In genomic region chr2L:11268933-11269631, dm6 we compare ENCODE assay signal across 6 fruit fly cellular contexts.
A peak's percentile ranks its signal among the peaks of the same experiment; 100 is the strongest.
TF ChIP-seq lines count a peak whose summit lies in the region.

cmet (minus strand) TSS chr2L:11269002.

- peak; percentile 29 to 32 for TF ChIP-seq CTCF in S2 (optimal IDR thresholded peaks at IDR 0.05; lab: Kevin White, UChicago)
- no peak for TF ChIP-seq CTCF in whole organism, embryonic (GFP tag; optimal IDR thresholded peaks at IDR 0.05; lab: Kevin White, UChicago)

TF ChIP-seq in whole organism, adult, 20 proteins besides CTCF, POLR2A, EP300 and RAD21 (continues in another document):
- TF ChIP-seq CG33017 (tag; optimal IDR thresholded peaks at IDR 0.05; lab: Kevin White, UChicago) (peak; percentile 5), ovo (GFP tag; optimal IDR thresholded peaks at IDR 0.05; lab: Kevin White, UChicago) (no peak), Hr96 (GFP tag; optimal IDR thresholded peaks at IDR 0.05; lab: Kevin White, UChicago) (peak; percentile 60), cnc (optimal IDR thresholded peaks at IDR 0.05; lab: Kevin White, UChicago) (no peak), tj (GFP tag; optimal IDR thresholded peaks at IDR 0.05; lab: Kevin White, UChicago) (no peak), bab1 (GFP tag; optimal IDR thresholded peaks at IDR 0.05; lab: Kevin White, UChicago) (peak; percentile 33), CG12768 (GFP tag; optimal IDR thresholded peaks at IDR 0.05; lab: Kevin White, UChicago) (no peak), CG11617 (GFP tag; optimal IDR thresholded peaks at IDR 0.05; lab: Kevin White, UChicago) (peak; percentile 8), CG14711 (tag; optimal IDR thresholded peaks at IDR 0.05; lab: Kevin White, UChicago) (no peak), toe (GFP tag; optimal IDR thresholded peaks at IDR 0.05; lab: Kevin White, UChicago) (peak; percentile 64), CG7045 (GFP tag; optimal IDR thresholded peaks at IDR 0.05; lab: Kevin White, UChicago) (peak; percentile 16), Mnt (GFP tag; optimal IDR thresholded peaks at IDR 0.05; lab: Kevin White, UChicago) (no peak), CG5204 (GFP tag; optimal IDR thresholded peaks at IDR 0.05; lab: Kevin White, UChicago) (peak; percentile 44), kay (GFP tag; lab: Kevin White, UChicago; ENCODE audit: borderline replicate concordance) (peak; percentile 21), CG1620 (GFP tag; optimal IDR thresholded peaks at IDR 0.05; lab: Kevin White, UChicago) (peak; percentile 42), Crg-1 (GFP tag; optimal IDR thresholded peaks at IDR 0.05; lab: Kevin White, UChicago) (peak; percentile 6), CG7101 (tag; optimal IDR thresholded peaks at IDR 0.05; lab: Kevin White, UChicago) (no peak), pad (GFP tag; optimal IDR thresholded peaks at IDR 0.05; lab: Kevin White, UChicago) (no peak)

TF ChIP-seq in whole organism, embryonic, 481 proteins besides CTCF, POLR2A, EP300 and RAD21 (continues in another document):
- TF ChIP-seq ap (GFP tag; IDR thresholded peaks at IDR 0.05; lab: Robert Waterston, UW) (no peak), stwl (tag; optimal IDR thresholded peaks at IDR 0.05; lab: Kevin White, UChicago) (peak; percentile 86), slp2 (GFP tag; optimal IDR thresholded peaks at IDR 0.05; lab: Kevin White, UChicago) (peak; percentile 59), CG11456 (GFP tag; IDR thresholded peaks at IDR 0.05; lab: Robert Waterston, UW) (peak; percentile 62), CG18619 (GFP tag; optimal IDR thresholded peaks at IDR 0.05; lab: Kevin White, UChicago) (peak; percentile 45), CG10979 (tag; optimal IDR thresholded peaks at IDR 0.05; lab: Kevin White, UChicago) (peak; percentile 43), Neu2 (GFP tag; optimal IDR thresholded peaks at IDR 0.05; lab: Kevin White, UChicago; ENCODE audit: borderline replicate concordance) (peak; percentile 30), lab (GFP tag; optimal IDR thresholded peaks at IDR 0.05; lab: Kevin White, UChicago) (no peak), da (GFP tag; optimal IDR thresholded peaks at IDR 0.05; lab: Kevin White, UChicago) (peak; percentile 27), maf-S (GFP tag; optimal IDR thresholded peaks at IDR 0.05; lab: Kevin White, UChicago) (peak; percentile 6), sd (tag; optimal IDR thresholded peaks at IDR 0.05; lab: Kevin White, UChicago) (no peak), Gug (GFP tag; IDR thresholded peaks at IDR 0.05; lab: Robert Waterston, UW) (peak; percentile 47; the same call in 2 of the 4 replicates), Side (GFP tag; optimal IDR thresholded peaks at IDR 0.05; lab: Kevin White, UChicago) (peak; percentile 42), CG14050 (GFP tag; IDR thresholded peaks at IDR 0.05; lab: Robert Waterston, UW) (no peak), CG4424 (GFP tag; optimal IDR thresholded peaks at IDR 0.05; lab: Kevin White, UChicago) (peak; percentile 49), sens (GFP tag; lab: Kevin White, UChicago) (peak; percentile 93), H2.0 (GFP tag; IDR thresholded peaks at IDR 0.05; lab: Robert Waterston, UW) (peak; percentile 47), pzg (GFP tag; optimal IDR thresholded peaks at IDR 0.05; lab: Kevin White, UChicago) (peak; percentile 88), CG18262 (tag; optimal IDR thresholded peaks at IDR 0.05; lab: Kevin White, UChicago) (peak; percentile 67)

TF ChIP-seq in whole organism, prepupa, 60 proteins besides CTCF, POLR2A, EP300 and RAD21 (continues in another document):
- TF ChIP-seq Lpt (GFP tag; optimal IDR thresholded peaks at IDR 0.05; lab: Kevin White, UChicago) (no peak), Sox102F (GFP tag; optimal IDR thresholded peaks at IDR 0.05; lab: Kevin White, UChicago) (no peak), CG7368 (GFP tag; optimal IDR thresholded peaks at IDR 0.05; lab: Kevin White, UChicago) (no peak), Sox14 (GFP tag; optimal IDR thresholded peaks at IDR 0.05; lab: Kevin White, UChicago) (no peak), net (GFP tag; optimal IDR thresholded peaks at IDR 0.05; lab: Kevin White, UChicago) (no peak), CG15336 (GFP tag; IDR thresholded peaks at IDR 0.05; lab: Robert Waterston, UW) (no peak), ss (GFP tag; optimal IDR thresholded peaks at IDR 0.05; lab: Kevin White, UChicago) (no peak), Ets21C (GFP tag; optimal IDR thresholded peaks at IDR 0.05; lab: Kevin White, UChicago) (peak; percentile 27), CG6276 (GFP tag; optimal IDR thresholded peaks at IDR 0.05; lab: Kevin White, UChicago) (no peak), dac (GFP tag; optimal IDR thresholded peaks at IDR 0.05; lab: Kevin White, UChicago) (no peak), OdsH (GFP tag; optimal IDR thresholded peaks at IDR 0.05; lab: Kevin White, UChicago) (no peak), CG31627 (GFP tag; optimal IDR thresholded peaks at IDR 0.05; lab: Kevin White, UChicago) (peak; percentile 64), Hr38 (GFP tag; optimal IDR thresholded peaks at IDR 0.05; lab: Kevin White, UChicago) (no peak), spab (GFP tag; optimal IDR thresholded peaks at IDR 0.05; lab: Kevin White, UChicago) (no peak), Hr4 (GFP tag; optimal IDR thresholded peaks at IDR 0.05; lab: Kevin White, UChicago) (peak; percentile 50), CG8119 (GFP tag; IDR thresholded peaks at IDR 0.05; lab: Robert Waterston, UW) (0 out of 3 replicates have a peak, but pooled peaks have one; percentile 23), CG9139 (GFP tag; optimal IDR thresholded peaks at IDR 0.05; lab: Kevin White, UChicago) (no peak), CG4318 (GFP tag; optimal IDR thresholded peaks at IDR 0.05; lab: Kevin White, UChicago) (no peak), lz (GFP tag; optimal IDR thresholded peaks at IDR 0.05; lab: Kevin White, UChicago) (peak; percentile 39), acj6 (GFP tag; optimal IDR thresholded peaks at IDR 0.05; lab: Kevin White, UChicago) (peak; percentile 29)

TF ChIP-seq in whole organism, pupa, 21 proteins besides CTCF, POLR2A, EP300 and RAD21:
- TF ChIP-seq CG8301 (tag; optimal IDR thresholded peaks at IDR 0.05; lab: Kevin White, UChicago): no peak
- no peak for TF ChIP-seq Ets98B (GFP tag; IDR thresholded peaks at IDR 0.05; lab: Robert Waterston, UW)
- TF ChIP-seq rn (GFP tag; IDR thresholded peaks at IDR 0.05; lab: Robert Waterston, UW): peak; percentile 38; the same call in 1 of the 2 replicates
- TF ChIP-seq Snoo (tag; optimal IDR thresholded peaks at IDR 0.05; lab: Kevin White, UChicago): no peak
- TF ChIP-seq CG15710 (tag; optimal IDR thresholded peaks at IDR 0.05; lab: Kevin White, UChicago): peak; percentile 22
- TF ChIP-seq CG34367 (tag; optimal IDR thresholded peaks at IDR 0.05; lab: Kevin White, UChicago): no peak
- 0 out of 3 replicates have a peak, but pooled peaks have one; percentile 18 for TF ChIP-seq CG4496 (GFP tag; IDR thresholded peaks at IDR 0.05; lab: Robert Waterston, UW)
- TF ChIP-seq Pif1B (GFP tag; optimal IDR thresholded peaks at IDR 0.05; lab: Kevin White, UChicago): no peak
- no peak for TF ChIP-seq CG10348 (GFP tag; IDR thresholded peaks at IDR 0.05; lab: Robert Waterston, UW)
- peak; percentile 12; the same call in 1 of the 3 replicates for TF ChIP-seq fd96Ca (GFP tag; IDR thresholded peaks at IDR 0.05; lab: Robert Waterston, UW)

TF ChIP-seq in whole organism, wandering third instar larva, 38 proteins besides CTCF, POLR2A, EP300 and RAD21 (continues in another document):
- no peak for TF ChIP-seq Dfd (GFP tag; optimal IDR thresholded peaks at IDR 0.05; lab: Kevin White, UChicago)
- no peak for TF ChIP-seq Vsx2 (GFP tag; optimal IDR thresholded peaks at IDR 0.05; lab: Kevin White, UChicago; ENCODE audit: partially characterized antibody)
- TF ChIP-seq jim (GFP tag; optimal IDR thresholded peaks at IDR 0.05; lab: Kevin White, UChicago): no peak
- TF ChIP-seq fru (GFP tag; optimal IDR thresholded peaks at IDR 0.05; lab: Kevin White, UChicago): no peak
- no peak for TF ChIP-seq usp (GFP tag; optimal IDR thresholded peaks at IDR 0.05; lab: Kevin White, UChicago)
- TF ChIP-seq pan (optimal IDR thresholded peaks at IDR 0.05; lab: Kevin White, UChicago): no peak
- TF ChIP-seq h (GFP tag; optimal IDR thresholded peaks at IDR 0.05; lab: Kevin White, UChicago): peak; percentile 28
- no peak for TF ChIP-seq GATAd (GFP tag; optimal IDR thresholded peaks at IDR 0.05; lab: Kevin White, UChicago)
- no peak for TF ChIP-seq Jra (GFP tag; optimal IDR thresholded peaks at IDR 0.05; lab: Kevin White, UChicago)
- TF ChIP-seq Sp1 (GFP tag; optimal IDR thresholded peaks at IDR 0.05; lab: Kevin White, UChicago): no peak
- peak; percentile 43 for TF ChIP-seq Dif (GFP tag; optimal IDR thresholded peaks at IDR 0.05; lab: Kevin White, UChicago; ENCODE audit: partially characterized antibody)
- TF ChIP-seq dsf (GFP tag; optimal IDR thresholded peaks at IDR 0.05; lab: Kevin White, UChicago; ENCODE audit: borderline replicate concordance): no peak
- TF ChIP-seq brk (GFP tag; optimal IDR thresholded peaks at IDR 0.05; lab: Kevin White, UChicago): no peak
- TF ChIP-seq Abd-B (GFP tag; optimal IDR thresholded peaks at IDR 0.05; lab: Kevin White, UChicago): no peak
- no peak for TF ChIP-seq CG9705 (GFP tag; optimal IDR thresholded peaks at IDR 0.05; lab: Kevin White, UChicago)
- peak in 1 of 2 experiments; percentile 36 for TF ChIP-seq foxo (GFP tag; optimal IDR thresholded peaks at IDR 0.05; lab: Kevin White, UChicago)
- peak; percentile 67 for TF ChIP-seq Hnf4 (GFP tag; optimal IDR thresholded peaks at IDR 0.05; lab: Kevin White, UChicago)
- TF ChIP-seq lola (GFP tag; optimal IDR thresholded peaks at IDR 0.05; lab: Kevin White, UChicago): no peak
- TF ChIP-seq HLH106 (tag; optimal IDR thresholded peaks at IDR 0.05; lab: Kevin White, UChicago): no peak
- no peak for TF ChIP-seq CrebA (GFP tag; optimal IDR thresholded peaks at IDR 0.05; lab: Kevin White, UChicago; ENCODE audit: borderline replicate concordance)
- peak; percentile 18 for TF ChIP-seq psq (GFP tag; optimal IDR thresholded peaks at IDR 0.05; lab: Kevin White, UChicago)
- TF ChIP-seq sage (GFP tag; optimal IDR thresholded peaks at IDR 0.05; lab: Kevin White, UChicago): no peak
- peak; percentile 35 for TF ChIP-seq ey (GFP tag; optimal IDR thresholded peaks at IDR 0.05; lab: Kevin White, UChicago)
- no peak for TF ChIP-seq tai (GFP tag; optimal IDR thresholded peaks at IDR 0.05; lab: Kevin White, UChicago)
- no peak for TF ChIP-seq rgr (GFP tag; optimal IDR thresholded peaks at IDR 0.05; lab: Kevin White, UChicago)
- no peak for TF ChIP-seq Mio (GFP tag; optimal IDR thresholded peaks at IDR 0.05; lab: Kevin White, UChicago)
- TF ChIP-seq Hr83 (GFP tag; optimal IDR thresholded peaks at IDR 0.05; lab: Kevin White, UChicago; ENCODE audit: poor library complexity, severe bottlenecking): no peak
- TF ChIP-seq dl (GFP tag; optimal IDR thresholded peaks at IDR 0.05; lab: Kevin White, UChicago; ENCODE audit: insufficient read depth in 1 of 2, partially characterized antibody in 2 of 2): no peak
- TF ChIP-seq br (GFP tag; optimal IDR thresholded peaks at IDR 0.05; lab: Kevin White, UChicago): peak; percentile 34
- peak; percentile 91 for TF ChIP-seq N (GFP tag; optimal IDR thresholded peaks at IDR 0.05; lab: Kevin White, UChicago)
- peak; percentile 64 for TF ChIP-seq sv (GFP tag; optimal IDR thresholded peaks at IDR 0.05; lab: Kevin White, UChicago)
- no peak for TF ChIP-seq OdsH (GFP tag; optimal IDR thresholded peaks at IDR 0.05; lab: Kevin White, UChicago)
